Fruit fly (Drosophila melanogaster) whole organism, adult: ENCODE results near the gene CG13082.

Experiments used
- CG14711 ChIP-seq: fragments of 200-800 bp; sonication (Bioruptor generic); optimal IDR thresholded peaks from 2 replicates; lab custom pipeline; 2018; ENCODE audit warnings: missing biosample characterization, mild to moderate bottlenecking, missing genetic modification characterization, moderate library complexity
- kay ChIP-seq: fragments of 200-800 bp; sonication (Bioruptor generic); peaks from one replicate; lab custom pipeline; 2016; ENCODE audit warnings: missing biosample characterization, missing genetic modification characterization, borderline replicate concordance
- ovo ChIP-seq: fragments of 200-800 bp; sonication (Bioruptor generic); optimal IDR thresholded peaks from 2 replicates; lab custom pipeline; 2016; ENCODE audit warnings: missing biosample characterization, missing genetic modification characterization

DNA sequence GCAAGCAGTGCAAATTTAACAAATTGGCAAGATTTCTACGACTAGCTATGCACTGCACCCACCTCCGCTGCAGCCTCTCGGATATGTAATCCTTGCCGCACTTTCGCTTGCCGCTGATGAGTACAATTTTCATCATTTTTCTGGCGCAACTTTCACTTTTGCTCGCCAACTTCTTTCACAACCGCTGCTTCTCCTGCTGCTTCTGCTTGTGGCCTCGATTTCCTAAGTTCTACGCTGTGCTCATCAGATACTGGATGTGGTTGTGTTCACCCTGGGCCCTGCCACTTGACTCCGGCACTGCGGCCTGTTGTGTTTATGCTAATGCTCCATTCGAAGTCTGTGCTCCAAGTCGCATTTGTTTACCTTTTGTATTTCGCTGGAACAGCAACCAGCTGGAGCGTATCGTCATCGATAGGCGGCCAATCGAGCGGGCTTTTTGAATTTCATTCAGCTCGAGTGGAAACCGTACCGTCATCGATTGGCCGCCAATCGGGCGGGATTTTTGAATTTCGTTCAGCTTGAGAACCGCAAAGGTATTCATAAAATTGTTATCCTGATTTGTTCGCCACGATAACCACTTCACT, 41.9 kb downstream of the CG13082 start, which contains the start of gene Pmvk:
- TF ChIP-seq CG14711 (tag; lab: Kevin White, UChicago) (no peak), kay (GFP tag; lab: Kevin White, UChicago) (no peak), ovo (no peak)
